Worm (Caenorhabditis elegans) whole organism, midembryonic: ENCODE data around the gene sre-13.

ENCODE experiments used
- T22C8.4 ChIP-seq: fragments of 200-800 bp; sonication (Bioruptor generic); IDR thresholded peaks from 2 replicates; pipeline ENCODE4 v1.3.6; 2022; ENCODE audit warnings: missing genetic modification characterization, missing compliant biosample characterization
- cog-1 ChIP-seq: sonication (generic microtip); optimal IDR thresholded peaks from 2 replicates; lab custom pipeline; 2016; ENCODE audit warnings: missing genetic modification characterization, missing compliant biosample characterization
- flt-1 ChIP-seq: fragments of 200-800 bp; sonication (Bioruptor generic); IDR thresholded peaks from 2 replicates; pipeline ENCODE4 v1.3.6; 2022; ENCODE audit warnings: missing genetic modification characterization, missing compliant biosample characterization
- klf-2 ChIP-seq: fragments of 200-800 bp; sonication (Bioruptor generic); conservative IDR thresholded peaks from 2 replicates; pipeline ENCODE4 v1.3.6; 2022; ENCODE audit warnings: missing genetic modification reagents, missing genetic modification characterization, missing compliant biosample characterization
- med-1 ChIP-seq: sonication (generic microtip); optimal IDR thresholded peaks from 2 replicates; lab custom pipeline; 2017; ENCODE audit warnings: missing genetic modification characterization, mild to moderate bottlenecking, missing compliant biosample characterization, antibody characterized with exemption, missing genetic modification reagents; ENCODE audit not compliant: insufficient read depth
- ref-1 ChIP-seq: fragments of 200-800 bp; sonication (Bioruptor generic); conservative IDR thresholded peaks from 2 replicates; pipeline ENCODE4 v1.3.6; 2022; ENCODE audit warnings: missing genetic modification reagents, missing genetic modification characterization, missing compliant biosample characterization
- tab-1 ChIP-seq: fragments of 200-800 bp; sonication (Bioruptor generic); IDR thresholded peaks from 2 replicates; pipeline ENCODE4 v1.3.6; 2022; ENCODE audit warnings: missing genetic modification characterization, missing compliant biosample characterization
- ztf-23 ChIP-seq: fragments of 200-800 bp; sonication (Bioruptor generic); IDR thresholded peaks from 2 replicates; pipeline ENCODE4 v1.3.6; 2022; ENCODE audit warnings: missing genetic modification reagents, missing genetic modification characterization, missing compliant biosample characterization
- ztf-29 ChIP-seq: fragments of 200-800 bp; sonication (Bioruptor generic); IDR thresholded peaks from 2 replicates; pipeline ENCODE4 v1.3.6; 2022; ENCODE audit warnings: missing genetic modification reagents, missing genetic modification characterization, missing compliant biosample characterization

sre-13 gene

DNA sequence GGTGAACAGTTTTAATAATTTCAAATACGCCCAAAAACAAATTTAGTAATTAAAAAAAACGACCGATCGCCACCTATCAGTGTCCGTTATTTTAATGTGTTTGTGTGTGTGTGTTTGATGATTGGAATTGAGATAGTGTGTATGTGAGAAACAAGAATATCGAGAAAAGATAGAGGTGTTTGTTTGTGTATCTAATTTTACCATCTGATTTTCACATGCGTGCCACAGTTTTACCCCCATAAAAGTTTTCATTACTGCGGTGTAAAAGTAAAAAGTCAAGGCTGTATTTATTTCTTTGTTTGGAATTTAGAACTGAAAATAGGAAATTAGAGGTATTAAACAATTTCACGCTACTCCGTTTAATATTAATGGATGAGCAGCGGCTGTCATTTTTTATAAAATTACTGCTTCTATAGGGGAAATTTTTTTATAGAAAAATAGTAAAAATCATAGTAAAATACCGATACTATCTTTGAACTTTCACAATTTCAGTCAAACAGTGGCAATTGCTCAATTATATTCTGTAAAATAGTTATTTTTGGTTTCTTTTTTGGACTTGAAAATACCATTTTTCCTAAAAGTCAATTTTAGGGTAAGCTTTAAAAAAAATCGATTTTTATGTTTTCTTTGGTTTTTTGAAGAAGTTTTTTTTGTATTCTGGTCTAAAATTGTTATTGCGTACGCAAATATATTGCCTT lies 36.6 kb downstream of the sre-13 start:
- no peak for TF ChIP-seq flt-1
- TF ChIP-seq tab-1, result no peak
- TF ChIP-seq ref-1, result no peak
- no peak for TF ChIP-seq klf-2 (GFP tag; lab: Robert Waterston, UW)
- TF ChIP-seq med-1 (GFP tag; lab: Kevin White, UChicago), result no peak
- TF ChIP-seq cog-1 (tag; lab: Kevin White, UChicago), result no peak
- TF ChIP-seq T22C8.4, result no peak
- TF ChIP-seq ztf-29 (GFP tag; lab: Robert Waterston, UW), result no peak
- TF ChIP-seq ztf-23 (GFP tag; lab: Robert Waterston, UW), result no peak

DNA sequence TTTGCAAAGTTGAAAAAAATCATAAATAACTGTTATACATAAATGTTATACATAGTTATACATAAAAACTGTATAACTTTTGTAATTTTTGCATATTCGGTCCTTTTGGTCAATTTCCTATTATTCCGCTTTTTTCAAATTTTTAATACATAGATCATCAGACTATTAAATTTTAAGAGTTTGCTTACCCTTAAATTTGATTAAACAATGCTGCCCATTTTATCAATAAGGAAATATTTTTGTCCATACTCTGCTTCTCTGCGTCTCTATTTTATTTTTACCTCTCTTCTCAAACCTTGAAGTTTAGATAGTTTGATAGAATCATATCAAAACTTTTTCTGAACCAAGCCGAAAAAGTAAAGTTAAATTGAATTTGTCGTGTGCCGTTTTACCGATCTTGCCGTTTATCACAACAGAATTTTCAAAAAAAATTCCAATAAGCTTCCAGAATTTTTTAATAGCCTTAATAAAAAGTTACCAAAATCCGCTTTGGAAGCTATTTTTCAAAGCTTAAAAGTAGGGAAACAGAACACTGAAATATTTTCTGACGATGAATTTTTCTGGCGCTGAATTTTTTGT lies 37.3 kb downstream of the sre-13 start:
- TF ChIP-seq ref-1, result no peak
- no peak for TF ChIP-seq cog-1 (tag; lab: Kevin White, UChicago)
- no peak for TF ChIP-seq flt-1
- no peak for TF ChIP-seq klf-2 (GFP tag; lab: Robert Waterston, UW)
- TF ChIP-seq ztf-29 (GFP tag; lab: Robert Waterston, UW), result no peak
- TF ChIP-seq med-1 (GFP tag; lab: Kevin White, UChicago), result no peak
- TF ChIP-seq T22C8.4, result no peak

ce11 chrII:14598367-14598766 lies 38.3 kb downstream of the sre-13 start:
- TF ChIP-seq T22C8.4, result no peak
- TF ChIP-seq med-1 (GFP tag; lab: Kevin White, UChicago), result no peak
- TF ChIP-seq ztf-23 (GFP tag; lab: Robert Waterston, UW), result no peak
- no peak for TF ChIP-seq flt-1
- no peak for TF ChIP-seq ztf-29 (GFP tag; lab: Robert Waterston, UW)
- TF ChIP-seq ref-1, result no peak
- TF ChIP-seq klf-2 (GFP tag; lab: Robert Waterston, UW), result no peak
- TF ChIP-seq tab-1, result no peak
- no peak for TF ChIP-seq cog-1 (tag; lab: Kevin White, UChicago)

DNA sequence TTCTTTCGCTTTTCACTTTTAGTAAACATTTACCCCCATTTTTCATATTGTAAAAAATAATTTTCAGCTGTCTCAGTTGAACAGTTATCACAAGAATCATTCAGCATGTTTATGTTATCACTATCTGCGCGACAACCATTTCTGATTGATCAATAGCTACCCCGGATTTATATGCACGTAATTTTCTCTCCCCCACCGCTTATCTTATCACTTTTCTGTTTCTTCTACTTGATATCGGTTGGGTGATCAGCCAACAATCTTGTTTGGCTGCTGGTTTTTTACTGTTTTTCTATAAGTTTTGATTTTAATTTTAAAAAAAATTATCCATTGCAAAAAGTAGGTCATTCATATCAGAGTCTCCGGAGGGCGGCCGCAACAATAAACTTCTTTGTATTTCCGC lies 38.8 kb downstream of the sre-13 start:
- no peak for TF ChIP-seq ztf-29 (GFP tag; lab: Robert Waterston, UW)
- TF ChIP-seq ref-1, result no peak
- no peak for TF ChIP-seq med-1 (GFP tag; lab: Kevin White, UChicago)
- TF ChIP-seq flt-1, result no peak
- TF ChIP-seq tab-1, result no peak
- no peak for TF ChIP-seq klf-2 (GFP tag; lab: Robert Waterston, UW)
- no peak for TF ChIP-seq T22C8.4
- TF ChIP-seq ztf-23 (GFP tag; lab: Robert Waterston, UW), result no peak
- no peak for TF ChIP-seq cog-1 (tag; lab: Kevin White, UChicago)

ce11 chrII:14593281-14593680 lies 43.4 kb downstream of the sre-13 start, which contains the start of gene catp-4:
catp-4 (plus strand) TSS chrII:14593581.
- no peak for TF ChIP-seq ref-1
- TF ChIP-seq ztf-29 (GFP tag; lab: Robert Waterston, UW), result no peak
- no peak for TF ChIP-seq cog-1 (tag; lab: Kevin White, UChicago)
- no peak for TF ChIP-seq tab-1
- no peak for TF ChIP-seq T22C8.4
- TF ChIP-seq ztf-23 (GFP tag; lab: Robert Waterston, UW), result no peak
- no peak for TF ChIP-seq flt-1
- TF ChIP-seq med-1 (GFP tag; lab: Kevin White, UChicago), result no peak
- TF ChIP-seq klf-2 (GFP tag; lab: Robert Waterston, UW), result no peak

- TF ChIP-seq cog-1 (tag; lab: Kevin White, UChicago) (no peak), ztf-29 (GFP tag; lab: Robert Waterston, UW) (no peak), ref-1 (no peak), tab-1 (no peak), klf-2 (GFP tag; lab: Robert Waterston, UW) (no peak), flt-1 (no peak), T22C8.4 (no peak), med-1 (GFP tag; lab: Kevin White, UChicago) (no peak), ztf-23 (GFP tag; lab: Robert Waterston, UW) (no peak)
Measured at ce11 chrII:14592629-14593028, 44.0 kb downstream of the sre-13 start.

DNA sequence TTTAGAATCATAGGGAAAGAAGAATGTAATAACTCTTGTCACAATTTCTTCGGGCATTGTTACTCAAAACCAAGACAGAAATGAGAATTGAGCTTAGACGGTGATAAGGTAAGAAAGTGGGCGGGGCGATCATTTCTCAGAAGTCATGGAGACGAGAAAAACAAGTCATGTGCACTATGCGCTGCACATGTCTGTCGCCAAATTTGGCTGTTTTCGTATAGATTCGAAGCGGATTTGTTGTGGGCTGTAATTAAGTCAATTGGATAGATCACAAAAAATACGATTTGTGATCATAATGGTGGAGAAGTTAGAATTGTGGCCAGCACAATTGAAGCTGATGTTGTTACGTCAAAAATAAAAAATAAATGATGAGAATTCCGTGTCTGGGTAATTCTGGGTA lies 44.9 kb downstream of the sre-13 start, which contains the start of gene C01G12.7:
TSS of gene C01G12.7 (minus strand) at position 195 of the 400 bp plus-strand sequence.
- TF ChIP-seq T22C8.4, result no peak
- no peak for TF ChIP-seq klf-2 (GFP tag; lab: Robert Waterston, UW)
- no peak for TF ChIP-seq ref-1
- TF ChIP-seq ztf-29 (GFP tag; lab: Robert Waterston, UW), result no peak
- no peak for TF ChIP-seq cog-1 (tag; lab: Kevin White, UChicago)
- TF ChIP-seq med-1 (GFP tag; lab: Kevin White, UChicago), result no peak
- no peak for TF ChIP-seq flt-1
- TF ChIP-seq ztf-23 (GFP tag; lab: Robert Waterston, UW), result no peak
- no peak for TF ChIP-seq tab-1

ce11 chrII:14588162-14588561 lies 48.5 kb downstream of the sre-13 start, which contains the start of gene nspb-10:
nspb-10 (minus strand) TSS chrII:14588262.
- TF ChIP-seq ref-1 (no peak), flt-1 (no peak), T22C8.4 (no peak), tab-1 (no peak), cog-1 (tag; lab: Kevin White, UChicago) (no peak), ztf-23 (GFP tag; lab: Robert Waterston, UW) (no peak), med-1 (GFP tag; lab: Kevin White, UChicago) (no peak), klf-2 (GFP tag; lab: Robert Waterston, UW) (no peak), ztf-29 (GFP tag; lab: Robert Waterston, UW) (no peak)

DNA sequence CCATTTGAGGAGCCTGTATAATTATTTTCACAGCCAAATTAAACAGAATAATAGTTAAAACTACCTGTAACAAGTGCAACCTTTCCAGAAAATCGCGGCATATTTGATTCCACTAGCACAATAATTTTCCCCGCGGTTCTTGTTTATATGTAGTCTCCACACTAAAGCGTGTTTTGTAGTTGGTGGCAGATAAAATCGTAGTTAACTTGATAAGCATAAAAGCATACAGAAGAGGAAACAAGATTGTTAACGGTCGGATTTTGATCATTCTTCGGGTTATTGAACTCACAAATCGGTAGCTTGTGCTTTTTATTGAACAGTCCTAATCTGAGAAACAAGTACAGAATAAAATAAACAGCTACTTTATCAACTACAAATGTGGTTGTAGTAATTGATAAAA lies 49.2 kb downstream of the sre-13 start, which contains the start of gene C01G12.5:
TSS of gene C01G12.5 (minus strand) at position 101 of the 400 bp plus-strand sequence.
- TF ChIP-seq ztf-29 (GFP tag; lab: Robert Waterston, UW) (no peak), ref-1 (no peak), ztf-23 (GFP tag; lab: Robert Waterston, UW) (no peak), flt-1 (no peak), klf-2 (GFP tag; lab: Robert Waterston, UW) (no peak), T22C8.4 (no peak)
